Fruit fly (Drosophila melanogaster): ENCODE data around the gene Ddx1.
A peak's percentile ranks its signal among the peaks of the same experiment; 100 is the strongest.

Gene Ddx1

dm6 chr3L:22287994-22288766, 25.0 kb downstream of the Ddx1 start, which contains the start of the genes Hem and IleRS (continued):
- TF ChIP-seq CG6175 (GFP tag; IDR thresholded peaks at IDR 0.05) (peak; percentile 71), HLHmδ (GFP tag; optimal IDR thresholded peaks at IDR 0.05) (no peak), hb (GFP tag; IDR thresholded peaks at IDR 0.05; ENCODE audit: partially characterized antibody) (peak; percentile 62; the same call in 2 of the 3 replicates), seq (GFP tag; IDR thresholded peaks at IDR 0.05) (peak; percentile 82), CG1233 (GFP tag; optimal IDR thresholded peaks at IDR 0.05) (no peak), Sry-δ (GFP tag; optimal IDR thresholded peaks at IDR 0.05) (peak; percentile 75), CG6689 (GFP tag; IDR thresholded peaks at IDR 0.05) (peak; percentile 90), dmrt11E (tag; optimal IDR thresholded peaks at IDR 0.05) (peak; percentile 96), pan (optimal IDR thresholded peaks at IDR 0.05) (no peak), pan (GFP tag; optimal IDR thresholded peaks at IDR 0.05 in 1 of 2, IDR thresholded peaks at IDR 0.05 in 1 of 2) (peak in 1 of 2 experiments; percentile 93), run (tag; optimal IDR thresholded peaks at IDR 0.05) (peak; percentile 78), chm (GFP tag; IDR thresholded peaks at IDR 0.05) (peak; percentile 89), Dip2 (GFP tag; IDR thresholded peaks at IDR 0.05) (no peak), cad (GFP tag; optimal IDR thresholded peaks at IDR 0.05) (no peak), ERR (GFP tag; optimal IDR thresholded peaks at IDR 0.05) (peak; percentile 79), CkIIα-i1 (GFP tag; IDR thresholded peaks at IDR 0.05) (peak; percentile 69), Oli (tag; optimal IDR thresholded peaks at IDR 0.05) (peak; percentile 89), z (GFP tag; IDR thresholded peaks at IDR 0.05) (no peak), mam (GFP tag; optimal IDR thresholded peaks at IDR 0.05) (peak; percentile 91), Sry-β (GFP tag; optimal IDR thresholded peaks at IDR 0.05) (peak; percentile 56), slbo (GFP tag; IDR thresholded peaks at IDR 0.05) (peak; percentile 95), CG2678 (tag; optimal IDR thresholded peaks at IDR 0.05) (peak; percentile 94), CG17612 (GFP tag; IDR thresholded peaks at IDR 0.05) (0 out of 2 replicates have a peak, but pooled peaks have one; percentile 56), CG4854 (GFP tag; optimal IDR thresholded peaks at IDR 0.05) (peak; percentile 64), CG9609 (GFP tag; optimal IDR thresholded peaks at IDR 0.05) (peak; percentile 84), CG13123 (GFP tag; optimal IDR thresholded peaks at IDR 0.05) (peak; percentile 90), Spps (tag; optimal IDR thresholded peaks at IDR 0.05) (peak; percentile 90), CG32767 (GFP tag; IDR thresholded peaks at IDR 0.05) (peak; percentile 87), CG30431 (GFP tag; optimal IDR thresholded peaks at IDR 0.05) (peak; percentile 79), wek (GFP tag; optimal IDR thresholded peaks at IDR 0.05) (no peak), Xbp1 (GFP tag; optimal IDR thresholded peaks at IDR 0.05) (peak; percentile 96), CG8290 (GFP tag; optimal IDR thresholded peaks at IDR 0.05) (peak; percentile 90), CG8290 (tag; optimal IDR thresholded peaks at IDR 0.05) (peak in 1 of 2 experiments; percentile 59), Ssrp (tag; optimal IDR thresholded peaks at IDR 0.05) (peak; percentile 94), cwo (GFP tag; optimal IDR thresholded peaks at IDR 0.05) (peak; percentile 84), eyg (GFP tag; optimal IDR thresholded peaks at IDR 0.05) (peak; percentile 66), salm (tag; optimal IDR thresholded peaks at IDR 0.05) (peak; percentile 83), tgo (GFP tag; IDR thresholded peaks at IDR 0.05) (peak; percentile 90), cato (GFP tag; optimal IDR thresholded peaks at IDR 0.05; ENCODE audit: borderline replicate concordance) (peak; percentile 88), Pdp1 (GFP tag; optimal IDR thresholded peaks at IDR 0.05) (peak in 1 of 2 experiments; percentile 83), CG4404 (GFP tag; IDR thresholded peaks at IDR 0.05) (peak; percentile 86), tll (GFP tag; optimal IDR thresholded peaks at IDR 0.05) (peak in 1 of 2 experiments; percentile 50), crp (GFP tag; optimal IDR thresholded peaks at IDR 0.05) (peak; percentile 79 to 95), CG9727 (GFP tag; optimal IDR thresholded peaks at IDR 0.05) (peak; percentile 97), HHEX (GFP tag; optimal IDR thresholded peaks at IDR 0.05) (peak; percentile 86), toy (GFP tag; IDR thresholded peaks at IDR 0.05) (peak; percentile 70), gem (tag; optimal IDR thresholded peaks at IDR 0.05) (peak; percentile 97), crc (GFP tag; optimal IDR thresholded peaks at IDR 0.05) (peak; percentile 77), esg (GFP tag; conservative IDR thresholded peaks at IDR 0.05) (peak; percentile 91)
